Fruit fly (Drosophila melanogaster): ENCODE results near the gene CG32388.

CG32388 gene

DNA sequence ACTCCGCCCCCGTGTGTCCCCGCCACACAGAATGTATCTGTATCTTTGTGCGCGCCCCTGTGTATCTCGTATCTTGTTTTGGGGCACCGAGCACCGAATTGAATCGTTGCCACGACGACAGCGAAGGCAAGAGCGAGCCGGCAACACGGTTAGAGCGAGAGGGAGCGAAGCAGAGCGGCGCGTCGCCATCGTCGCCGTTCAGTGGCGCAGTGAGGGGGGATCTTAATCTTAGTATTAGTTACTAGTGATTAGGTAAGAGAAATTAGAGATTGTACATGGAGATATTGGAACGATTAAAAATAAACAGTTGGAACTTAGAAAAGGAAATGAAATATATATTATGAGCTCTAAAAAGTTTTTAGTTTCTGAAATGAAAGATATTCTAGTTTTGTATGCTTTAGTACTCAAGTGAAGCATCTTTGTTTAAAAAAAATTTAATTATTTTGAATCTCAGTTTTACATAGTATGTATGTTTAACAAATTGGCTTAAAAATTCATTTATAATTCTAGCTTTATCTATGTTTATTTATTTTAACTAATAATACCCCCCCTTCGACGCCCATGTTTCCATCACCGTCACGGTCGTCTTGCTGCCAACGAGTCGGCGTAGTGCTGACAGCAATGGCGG is 4.7 kb upstream of the CG32388 start:
- TF ChIP-seq noc (tag; optimal IDR thresholded peaks at IDR 0.05), result peak; percentile 76

DNA sequence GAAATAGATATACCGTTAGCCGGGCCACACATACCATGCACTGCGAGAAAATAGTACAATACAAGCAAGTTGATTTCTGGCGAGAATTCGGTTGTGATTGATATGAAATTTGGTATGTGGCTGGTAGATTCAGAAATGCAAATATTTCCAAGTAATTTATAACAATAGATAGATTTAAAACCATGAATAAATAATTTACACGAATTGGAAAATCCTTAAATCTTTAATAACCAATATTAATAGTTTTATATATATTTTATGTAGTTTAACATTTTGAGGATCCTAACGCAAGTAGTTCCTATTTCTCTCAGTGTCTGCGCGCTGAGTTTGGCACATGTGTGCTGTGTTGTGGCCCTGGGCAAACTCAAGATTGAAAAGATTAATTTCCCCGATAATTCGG is 2.6 kb downstream of the CG32388 start:
- TF ChIP-seq noc (tag; optimal IDR thresholded peaks at IDR 0.05), result no peak

DNA sequence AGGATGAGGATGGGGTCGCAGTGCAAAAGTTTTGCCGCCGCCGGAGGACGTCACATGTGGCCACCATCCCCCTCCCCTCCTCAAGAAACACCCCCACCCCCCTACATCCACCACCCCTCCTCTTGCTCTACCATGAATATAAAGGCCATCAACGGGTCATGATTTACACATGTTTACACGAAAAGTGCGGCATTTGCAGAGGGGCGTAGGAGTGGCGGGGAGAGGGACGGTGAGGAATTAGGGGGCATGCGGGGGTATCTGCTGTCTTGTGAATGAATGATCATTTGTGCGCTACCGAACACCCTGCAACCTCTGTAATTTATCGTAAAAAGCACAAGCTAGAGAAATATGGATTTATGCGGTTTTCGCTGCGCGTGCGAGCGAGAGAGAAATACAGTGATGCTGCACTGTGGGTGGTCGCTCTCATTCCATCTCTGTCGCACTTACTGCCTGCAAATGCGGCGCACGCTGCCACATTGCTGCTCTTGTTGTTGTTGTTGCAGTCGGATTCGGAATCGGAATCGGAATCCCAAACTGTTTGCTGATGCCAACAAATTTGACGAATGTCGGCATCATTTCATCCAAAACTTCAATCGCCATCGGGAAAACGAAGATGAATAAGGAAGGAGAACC is 3.2 kb downstream of the CG32388 start:
- TF ChIP-seq noc (tag; optimal IDR thresholded peaks at IDR 0.05), result no peak

DNA sequence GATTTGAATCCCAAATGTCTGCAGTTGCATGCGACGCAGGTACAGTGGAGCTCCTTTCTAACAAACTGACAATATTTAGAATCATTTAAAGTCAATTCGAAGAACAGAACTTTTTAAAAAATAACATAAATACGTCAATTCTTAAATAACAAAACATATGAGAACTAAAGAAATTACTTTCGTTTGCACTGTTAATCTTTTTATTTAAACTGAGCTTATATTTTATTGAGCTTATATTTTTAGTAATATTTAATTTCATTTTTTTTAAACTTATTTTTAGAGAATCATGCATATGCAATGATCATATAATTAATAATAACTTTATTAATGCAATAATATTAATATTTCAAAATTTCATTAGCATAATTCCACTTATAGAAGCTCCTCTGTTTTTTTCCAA is 3.8 kb downstream of the CG32388 start:
- TF ChIP-seq noc (tag; optimal IDR thresholded peaks at IDR 0.05), result no peak

DNA sequence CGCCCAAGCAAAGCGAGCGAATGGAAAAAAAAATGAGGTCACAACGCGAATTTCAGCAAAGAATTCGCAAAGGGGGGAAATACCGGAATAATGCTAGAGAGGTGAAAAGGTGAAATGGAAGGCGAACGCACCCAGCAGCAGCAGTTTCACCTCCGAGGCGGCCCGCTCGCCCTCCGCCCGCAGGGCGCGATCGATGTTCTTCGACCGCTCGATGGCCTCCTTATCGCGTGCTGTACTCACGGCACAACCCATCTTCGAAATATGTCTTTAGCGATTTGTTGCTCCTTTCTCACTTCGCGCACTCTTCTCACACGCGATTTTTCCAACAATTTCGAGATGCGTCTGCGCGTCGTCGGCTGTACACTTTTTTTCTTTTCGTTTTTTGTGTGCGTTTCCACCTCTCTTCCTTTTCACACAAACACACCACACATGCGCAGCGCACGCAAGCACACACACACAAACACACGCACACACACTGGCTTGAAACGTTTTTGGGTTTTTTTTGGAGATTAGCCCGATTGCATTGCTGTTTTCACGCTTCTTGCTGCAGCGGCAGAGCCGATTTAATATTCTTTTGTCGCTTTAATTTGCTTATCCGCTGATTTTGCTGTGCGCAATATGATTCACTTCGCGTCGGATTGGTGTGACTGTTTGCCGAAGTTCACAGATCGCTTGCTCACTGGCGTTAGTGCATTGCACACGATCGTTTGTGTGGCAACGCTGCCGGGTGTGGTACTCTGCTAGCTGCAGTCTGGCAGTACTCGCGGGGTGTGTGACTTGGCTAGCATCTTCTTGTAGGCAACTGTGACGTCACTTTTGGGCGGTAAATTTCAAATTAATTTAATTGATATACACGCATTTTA is 4.8 kb downstream of the CG32388 start, which contains the start of gene Galphai:
Gene Galphai, minus strand, starts transcription at position 658 of the 863 bp plus-strand sequence.
- TF ChIP-seq noc (tag; optimal IDR thresholded peaks at IDR 0.05), result peak; percentile 22

DNA sequence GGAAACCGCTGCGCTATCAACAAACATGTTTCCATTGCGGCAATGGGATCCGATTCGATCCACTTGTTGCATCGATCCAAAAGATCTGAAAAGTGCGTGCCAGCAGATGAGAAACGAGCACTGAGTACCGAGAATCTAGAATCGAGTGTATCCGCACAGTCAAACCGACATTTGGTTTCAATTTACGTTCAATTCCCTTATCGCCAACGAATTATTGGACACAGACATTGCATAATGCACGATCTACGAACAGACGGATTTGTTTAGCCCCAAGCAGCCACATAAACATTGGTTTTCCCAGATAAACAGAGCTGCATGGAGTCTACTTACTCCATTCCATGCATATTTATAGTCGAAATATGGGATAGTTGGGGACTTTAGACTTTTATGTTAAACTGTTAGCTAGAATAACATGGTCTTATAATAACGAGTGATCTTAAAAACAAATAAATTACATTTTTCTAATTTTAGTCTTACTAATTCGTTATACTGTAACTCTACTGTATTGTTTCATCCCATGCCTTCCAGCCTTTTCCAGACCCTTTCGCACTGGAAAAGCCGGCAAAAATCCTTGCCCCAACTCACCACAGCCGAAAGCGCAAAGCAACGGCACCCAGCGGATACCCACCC is 5.5 kb downstream of the CG32388 start:
- no peak for TF ChIP-seq noc (tag; optimal IDR thresholded peaks at IDR 0.05)

DNA sequence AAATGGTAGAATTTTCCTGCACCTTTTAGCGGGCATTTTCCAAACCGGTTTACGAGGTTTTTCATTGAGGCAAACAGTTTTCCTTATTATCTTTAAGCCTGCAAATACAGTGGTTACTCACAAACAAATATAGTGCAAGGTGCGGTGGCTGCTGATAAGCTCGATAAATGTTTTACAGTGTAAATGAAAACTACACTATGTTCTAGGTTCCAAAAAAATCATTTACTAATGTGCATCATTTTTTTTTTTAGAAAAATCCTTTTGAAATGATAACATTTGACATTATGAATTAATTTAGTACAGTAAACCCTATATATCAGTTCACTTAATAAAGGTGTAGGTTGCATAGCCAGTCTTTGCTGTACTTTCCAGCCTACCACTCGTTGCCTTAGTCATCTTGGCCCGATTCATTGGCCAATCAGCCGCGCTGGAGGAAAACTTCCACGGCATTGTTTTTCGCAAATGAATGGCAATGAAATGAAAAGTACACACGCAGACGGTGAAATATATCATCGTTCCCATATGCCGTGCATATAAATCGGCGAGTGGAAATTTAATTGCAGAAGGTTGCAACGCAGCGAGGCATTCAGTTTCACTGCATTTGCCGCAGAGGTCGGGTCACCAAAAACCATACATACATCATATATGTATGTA is 6.2 kb downstream of the CG32388 start:
- no peak for TF ChIP-seq noc (tag; optimal IDR thresholded peaks at IDR 0.05)

DNA sequence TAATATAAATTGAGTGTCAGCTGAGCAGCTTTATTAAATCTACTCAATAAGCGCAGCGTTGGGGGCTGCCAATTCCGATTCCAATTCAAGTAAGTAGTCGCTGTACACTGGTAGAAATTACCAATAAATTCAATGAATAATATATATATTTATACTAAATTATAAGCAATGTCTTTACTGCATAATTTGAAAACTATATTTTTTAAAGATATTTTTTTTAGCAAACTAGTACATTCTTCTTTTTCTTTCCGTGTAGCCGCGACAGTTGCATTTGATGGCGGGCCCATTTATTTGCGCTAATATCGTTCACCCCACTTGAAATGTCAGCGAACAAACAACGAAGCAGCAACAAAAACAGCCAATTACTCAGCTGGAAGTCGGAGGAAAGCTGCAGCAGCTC is 7.0 kb downstream of the CG32388 start:
- no peak for TF ChIP-seq noc (tag; optimal IDR thresholded peaks at IDR 0.05)

DNA sequence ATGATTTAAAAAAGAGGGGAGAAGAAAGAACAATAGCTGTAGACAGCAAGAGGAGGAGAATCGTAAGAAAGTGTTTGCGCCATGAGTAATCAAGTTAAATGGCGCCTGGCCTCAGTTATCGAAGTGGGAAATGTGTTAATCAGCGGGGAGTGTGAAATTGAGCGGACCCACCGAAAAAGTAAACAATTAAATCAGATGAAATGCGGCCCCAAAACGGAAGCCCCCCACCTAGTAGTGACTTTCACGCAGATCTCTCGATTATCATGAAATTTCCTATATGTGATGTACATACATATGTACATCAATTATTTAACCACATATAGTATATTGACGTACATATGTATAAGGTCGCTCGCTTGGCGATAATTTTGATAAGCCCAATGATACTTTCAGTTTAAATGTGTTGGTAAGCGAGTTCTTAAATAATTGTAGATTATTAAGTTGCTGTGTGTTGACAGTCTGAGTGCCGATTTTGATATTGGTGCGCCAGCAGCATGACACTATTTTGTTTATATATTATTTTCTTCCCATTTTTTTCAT is 7.7 kb downstream of the CG32388 start:
- no peak for TF ChIP-seq noc (tag; optimal IDR thresholded peaks at IDR 0.05)

DNA sequence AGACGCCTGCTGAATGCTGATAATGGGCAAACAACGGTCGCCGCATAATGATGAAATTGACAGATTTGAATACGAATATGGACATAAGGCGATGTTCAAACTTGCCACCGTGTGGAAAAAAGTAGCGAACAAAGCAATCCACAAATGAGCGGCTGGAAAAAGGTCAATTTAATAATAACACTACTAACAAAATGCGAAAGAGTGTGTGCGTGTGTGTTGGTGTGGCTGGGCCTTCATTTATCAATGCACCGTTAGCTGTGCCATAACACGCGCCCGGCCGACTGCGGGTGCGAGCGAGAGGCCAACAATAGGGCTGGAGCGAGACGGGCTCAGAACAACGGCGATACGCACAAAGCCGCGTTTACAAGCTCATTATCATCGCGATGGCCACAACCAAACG is 8.5 kb downstream of the CG32388 start:
- no peak for TF ChIP-seq noc (tag; optimal IDR thresholded peaks at IDR 0.05)

DNA sequence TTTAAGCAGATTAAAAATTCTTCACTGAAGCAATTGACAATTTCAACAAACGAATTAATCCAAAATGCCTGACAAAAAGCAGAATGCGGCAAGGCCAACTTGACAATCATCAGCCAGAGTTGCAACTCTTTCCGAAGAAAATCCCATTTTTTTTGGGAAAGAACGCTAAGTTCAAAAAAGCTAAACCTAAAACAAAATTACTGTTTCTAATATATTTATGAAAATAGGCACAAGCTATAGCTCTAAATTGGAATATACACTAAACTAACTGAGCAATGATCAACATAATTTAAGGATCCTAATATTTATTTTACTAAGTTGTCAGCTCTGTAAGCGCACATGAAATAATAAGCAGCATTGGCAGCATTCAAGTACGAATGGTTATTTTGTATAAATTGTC is 12.0 kb downstream of the CG32388 start, which contains the start of gene CG10063:
Gene CG10063, minus strand, starts transcription at position 101 of the 400 bp plus-strand sequence.
- no peak for TF ChIP-seq noc (tag; optimal IDR thresholded peaks at IDR 0.05)

DNA sequence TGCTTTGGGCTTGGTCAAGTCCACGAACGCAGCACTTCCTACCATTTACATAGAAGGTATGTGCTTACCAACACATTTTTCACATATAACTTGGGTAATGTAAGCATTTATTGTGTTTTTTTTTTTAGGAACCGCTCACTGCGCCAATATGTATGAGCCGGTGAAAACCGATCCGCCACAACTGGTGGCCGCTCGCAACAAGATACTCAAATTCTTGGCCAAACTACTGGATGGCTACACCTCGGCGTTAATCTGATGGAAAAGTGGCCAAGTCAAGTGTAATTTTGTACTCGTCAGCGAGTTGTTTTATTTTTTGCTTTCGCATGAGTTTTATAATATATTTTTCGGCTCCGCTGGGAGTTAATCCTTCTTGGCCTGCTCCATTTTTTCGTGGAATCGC is 13.1 kb downstream of the CG32388 start:
- no peak for TF ChIP-seq noc (tag; optimal IDR thresholded peaks at IDR 0.05)

DNA sequence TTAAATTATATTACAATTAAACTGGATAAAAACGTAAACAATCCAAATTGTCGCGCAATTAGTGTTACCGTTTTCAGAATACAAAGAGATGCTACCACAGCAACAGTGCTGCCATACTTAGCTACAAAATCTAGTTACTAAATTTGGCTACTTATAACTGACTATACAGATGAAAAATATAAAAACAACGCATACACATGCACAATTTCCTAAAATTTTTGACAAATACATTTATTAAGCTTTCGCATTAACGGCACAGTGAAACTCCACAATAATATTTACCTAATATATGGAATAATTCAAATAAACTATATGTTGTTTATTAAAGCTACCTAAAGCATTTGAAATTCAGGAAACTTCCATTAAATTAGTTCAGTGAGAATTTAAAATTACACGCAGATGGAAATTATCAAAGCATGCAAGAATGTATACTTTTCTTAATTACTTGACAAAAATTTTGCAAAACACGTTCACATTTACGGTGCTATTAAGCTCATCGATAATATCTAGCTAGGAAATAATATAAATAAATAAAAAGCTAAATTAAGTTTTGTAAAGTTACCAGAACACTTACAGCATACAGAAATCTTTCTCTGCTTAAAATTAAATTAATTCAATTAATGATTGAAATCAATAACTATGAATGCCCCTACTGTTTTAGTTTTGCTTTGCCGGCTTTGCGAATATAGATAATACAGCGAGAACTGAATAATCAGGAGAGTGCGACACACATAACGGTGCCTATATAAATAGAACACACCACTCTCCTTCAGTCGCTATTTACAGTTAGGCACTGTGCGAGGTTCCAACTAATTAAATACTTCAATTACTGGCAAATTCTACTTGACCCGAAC is 15.2 kb downstream of the CG32388 start, which contains the start of the genes Mis12 and CG9953:
Gene Mis12, minus strand, starts transcription at position 88 of the 854 bp plus-strand sequence.
Gene CG9953, plus strand, starts transcription at position 698 of the 854 bp plus-strand sequence.
- TF ChIP-seq noc (tag; optimal IDR thresholded peaks at IDR 0.05), result peak; percentile 60

DNA sequence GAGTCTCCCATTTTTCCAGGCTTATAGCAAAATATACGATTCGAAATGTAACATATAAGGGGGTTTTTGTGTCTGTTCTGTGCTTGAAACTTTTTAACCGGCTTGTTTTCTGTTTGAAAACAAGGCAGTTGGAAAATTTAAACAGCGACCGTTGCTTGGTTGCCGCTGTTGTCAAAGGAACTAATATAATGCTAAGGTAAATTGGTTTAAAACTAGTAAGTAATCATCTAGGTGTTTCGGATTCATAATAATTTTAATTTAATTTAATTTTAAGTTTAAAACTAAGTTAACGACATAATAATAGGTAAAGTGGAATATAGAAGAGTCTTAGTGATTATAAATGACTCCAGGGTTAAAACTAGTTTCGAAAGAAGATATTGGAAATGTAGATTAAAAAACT is 16.6 kb downstream of the CG32388 start, which contains the start of gene CG10064:
Gene CG10064, minus strand, starts transcription at position 101 of the 400 bp plus-strand sequence.
- TF ChIP-seq noc (tag; optimal IDR thresholded peaks at IDR 0.05), result no peak
